Worm (Caenorhabditis elegans) whole organism, early embryonic: ENCODE results near the gene dyf-18.

Source experiments
- ama-1 ChIP-seq: fragments of 150-350 bp; optimal IDR thresholded peaks from 2 replicates; lab custom pipeline; 2014
- flt-1 ChIP-seq: fragments of 200-800 bp; sonication (Bioruptor generic); IDR thresholded peaks from 2 replicates; pipeline ENCODE4 v1.3.6; 2022; ENCODE audit warnings: missing genetic modification characterization, missing compliant biosample characterization
- hmg-4 ChIP-seq: fragments of 200-800 bp; sonication (Bioruptor generic); optimal IDR thresholded peaks from 2 replicates; lab custom pipeline; 2018; ENCODE audit warnings: mild to moderate bottlenecking, missing genetic modification characterization, missing compliant biosample characterization
- pes-1 ChIP-seq: fragments of 200-800 bp; sonication (Bioruptor generic); IDR thresholded peaks from 2 replicates; pipeline ENCODE4 v1.3.6; 2022; ENCODE audit warnings: missing genetic modification reagents, missing genetic modification characterization, missing compliant biosample characterization
- sea-1 ChIP-seq: fragments of 200-800 bp; sonication (Bioruptor generic); conservative IDR thresholded peaks from 2 replicates; pipeline ENCODE4 v1.3.6; 2022; ENCODE audit warnings: missing genetic modification characterization, missing compliant biosample characterization
- tbx-11 ChIP-seq: fragments of 200-800 bp; sonication (Bioruptor generic); IDR thresholded peaks from 2 replicates; pipeline ENCODE4 v1.3.6; 2022; ENCODE audit warnings: missing genetic modification characterization, missing compliant biosample characterization
- tra-4 ChIP-seq: sonication (generic microtip); optimal IDR thresholded peaks from 2 replicates; lab custom pipeline; 2017; ENCODE audit warnings: missing genetic modification characterization, missing compliant biosample characterization

DNA sequence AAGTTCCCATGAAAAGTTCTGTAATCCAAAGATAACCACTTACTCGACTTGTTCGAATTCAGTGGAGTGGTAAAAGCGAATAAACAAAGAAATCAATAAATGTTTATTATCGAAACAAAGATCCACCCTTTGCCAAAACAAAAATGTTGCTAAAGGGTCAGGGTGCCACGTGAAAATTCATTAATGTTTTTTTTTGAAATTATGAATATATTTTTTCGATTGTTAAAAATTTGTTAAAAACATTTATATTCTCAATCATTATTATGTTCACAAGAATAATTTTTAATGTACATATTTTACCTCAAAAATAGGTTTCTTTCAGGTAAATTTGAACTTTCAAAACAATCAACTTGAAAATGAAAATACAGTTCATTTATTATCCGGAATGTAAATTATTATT is 2.1 kb upstream of the dyf-18 start, which contains the start of gene H01G02.4:
- TF ChIP-seq hmg-4 (GFP tag; lab: Kevin White, UChicago), result no peak
- TF ChIP-seq tbx-11 (GFP tag; lab: Robert Waterston, UW), result no peak
- no peak for TF ChIP-seq ama-1 (lab: Kevin White, UChicago)
- no peak for TF ChIP-seq pes-1
- TF ChIP-seq tra-4 (tag; lab: Kevin White, UChicago), result no peak
- TF ChIP-seq flt-1 (GFP tag; lab: Robert Waterston, UW), result no peak
- no peak for TF ChIP-seq sea-1 (GFP tag; lab: Robert Waterston, UW)
